Worm (Caenorhabditis elegans) whole organism, L1 larva: ENCODE data around the gene rab-14.

Source experiments
- ama-1 ChIP-seq: fragments of 150-350 bp; optimal IDR thresholded peaks from 2 replicates; lab custom pipeline; 2014
- blmp-1 ChIP-seq: fragments of 150-350 bp; optimal IDR thresholded peaks from 2 replicates; lab custom pipeline; 2014; ENCODE audit warnings: missing biosample characterization, missing genetic modification characterization
- ceh-82 ChIP-seq, 3 experiments: fragments of 150-350 bp in 1 of 3; sonication (generic microtip) in 2 of 3; optimal IDR thresholded peaks; 2 replicates each; lab custom pipeline; 2014 to 2017; ENCODE audit warnings: missing biosample characterization in 3 of 3, missing genetic modification characterization in 3 of 3
- dpl-1 ChIP-seq, 3 experiments: fragments of 150-350 bp in 2 of 3; sonication (generic microtip) in 1 of 3; optimal IDR thresholded peaks; 2 replicates each; lab custom pipeline; 2014 to 2017; ENCODE audit warnings: missing biosample characterization in 3 of 3, missing genetic modification characterization in 3 of 3, missing genetic modification reagents in 3 of 3
- egl-27 ChIP-seq, 2 experiments: fragments of 150-350 bp in 1 of 2; sonication (generic microtip); optimal IDR thresholded peaks; 3 replicates each; lab custom pipeline; 2017 to 2018; ENCODE audit warnings: missing biosample characterization in 2 of 2, missing genetic modification characterization in 2 of 2, missing genetic modification reagents in 2 of 2
- elt-2 ChIP-seq: sonication (generic microtip); optimal IDR thresholded peaks from 2 replicates; lab custom pipeline; 2016; ENCODE audit warnings: missing genetic modification characterization, mild to moderate bottlenecking, inconsistent platforms, missing compliant biosample characterization, missing genetic modification reagents
- jun-1 ChIP-seq: fragments of 150-350 bp; optimal IDR thresholded peaks from 2 replicates; lab custom pipeline; 2014; ENCODE audit warnings: missing biosample characterization, missing genetic modification reagents, missing genetic modification characterization
- lsy-2 ChIP-seq, 2 experiments: fragments of 150-350 bp; optimal IDR thresholded peaks; 2 replicates each; lab custom pipeline; 2014; ENCODE audit warnings: missing biosample characterization in 2 of 2, missing genetic modification characterization in 2 of 2
- nhr-90 ChIP-seq: sonication (generic microtip); optimal IDR thresholded peaks from 2 replicates; lab custom pipeline; 2016; ENCODE audit warnings: mild to moderate bottlenecking, missing genetic modification characterization, missing compliant biosample characterization; ENCODE audit not compliant: poor library complexity
- pqm-1 ChIP-seq: sonication (generic microtip); optimal IDR thresholded peaks from 3 replicates; lab custom pipeline; 2017; ENCODE audit warnings: missing biosample characterization, missing genetic modification characterization
- snpc-4 ChIP-seq: fragments of 150-350 bp; optimal IDR thresholded peaks from 2 replicates; lab custom pipeline; 2014; ENCODE audit warnings: missing biosample characterization, missing genetic modification characterization
- snu-23 ChIP-seq: sonication (generic microtip); optimal IDR thresholded peaks from 2 replicates; lab custom pipeline; 2016; ENCODE audit warnings: missing genetic modification characterization, missing compliant biosample characterization
- unc-62 ChIP-seq: fragments of 150-350 bp; optimal IDR thresholded peaks from 2 replicates; lab custom pipeline; 2014; ENCODE audit warnings: missing biosample characterization, missing genetic modification reagents, missing genetic modification characterization
- ztf-11 ChIP-seq, 2 experiments: sonication (generic microtip); optimal IDR thresholded peaks; 2 replicates each; lab custom pipeline; 2016 to 2017; ENCODE audit warnings: missing genetic modification characterization in 2 of 2, missing biosample characterization in 1 of 2, missing compliant biosample characterization in 1 of 2

- no peak for TF ChIP-seq nhr-90 (tag; lab: Kevin White, UChicago)
- TF ChIP-seq blmp-1 (tag; lab: Kevin White, UChicago): no peak
- TF ChIP-seq ztf-11 (tag; optimal IDR thresholded peaks at IDR 0.05; lab: Kevin White, UChicago): no peak
- TF ChIP-seq unc-62 (GFP tag; lab: Kevin White, UChicago): no peak
- TF ChIP-seq dpl-1 (GFP tag; optimal IDR thresholded peaks at IDR 0.05; lab: Kevin White, UChicago): no peak
- no peak for TF ChIP-seq pqm-1 (tag; lab: Kevin White, UChicago)
- no peak for TF ChIP-seq snu-23 (GFP tag; lab: Kevin White, UChicago)
- TF ChIP-seq ama-1 (lab: Kevin White, UChicago): no peak
- TF ChIP-seq elt-2 (tag; lab: Kevin White, UChicago): peak; percentile 62
- no peak for TF ChIP-seq ceh-82 (tag; optimal IDR thresholded peaks at IDR 0.05; lab: Kevin White, UChicago)
- TF ChIP-seq egl-27 (tag; optimal IDR thresholded peaks at IDR 0.05; lab: Kevin White, UChicago): no peak
- no peak for TF ChIP-seq jun-1 (tag; lab: Kevin White, UChicago)
- TF ChIP-seq snpc-4 (tag; lab: Kevin White, UChicago): no peak
- TF ChIP-seq lsy-2 (tag; optimal IDR thresholded peaks at IDR 0.05; lab: Kevin White, UChicago): no peak
These were observed 23.2 kb upstream of the rab-14 start for ce11 chrX:15629615-15630014.
